Fruit fly (Drosophila melanogaster) whole organism, embryonic: ENCODE measurements around the gene mld.
A peak's percentile ranks its signal among the peaks of the same experiment; 100 is the strongest.

Experiments used
- Bdp1 ChIP-seq: fragments of 200-800 bp; sonication (Bioruptor generic); optimal IDR thresholded peaks from 3 replicates; lab custom pipeline; 2016; ENCODE audit warnings: missing biosample characterization, missing genetic modification characterization
- CG10147 ChIP-seq: fragments of 200-800 bp; sonication (Bioruptor generic); optimal IDR thresholded peaks from 2 replicates; lab custom pipeline; 2019; ENCODE audit warnings: missing biosample characterization, mild to moderate bottlenecking, missing genetic modification characterization, moderate library complexity
- CG11695 ChIP-seq: fragments of 200-800 bp; sonication (Bioruptor generic); IDR thresholded peaks from 3 replicates; pipeline ENCODE4 v1.3.6; 2022; ENCODE audit warnings: missing biosample characterization, missing genetic modification characterization
- CG12219 ChIP-seq: fragments of 200-800 bp; sonication (Bioruptor generic); optimal IDR thresholded peaks from 3 replicates; lab custom pipeline; 2018; ENCODE audit warnings: missing biosample characterization, mild to moderate bottlenecking, missing genetic modification characterization
- CG12659 ChIP-seq: fragments of 200-800 bp; sonication (Bioruptor generic); optimal IDR thresholded peaks from 3 replicates; lab custom pipeline; 2017; ENCODE audit warnings: mild to moderate bottlenecking, missing biosample characterization, missing genetic modification reagents, missing genetic modification characterization
- CG13894 ChIP-seq: fragments of 200-800 bp; sonication (Bioruptor generic); optimal IDR thresholded peaks from 3 replicates; lab custom pipeline; 2018; ENCODE audit warnings: missing biosample characterization, mild to moderate bottlenecking, missing genetic modification characterization, moderate library complexity
- CG14050 ChIP-seq: fragments of 200-800 bp; sonication (Bioruptor generic); IDR thresholded peaks from 3 replicates; pipeline ENCODE4 v1.3.6; 2022; ENCODE audit warnings: missing biosample characterization, missing genetic modification characterization
- CG15073 ChIP-seq: fragments of 200-800 bp; sonication (Bioruptor generic); optimal IDR thresholded peaks from 2 replicates; lab custom pipeline; 2016; ENCODE audit warnings: missing biosample characterization, missing genetic modification characterization
- CG17186 ChIP-seq: fragments of 200-800 bp; sonication (Bioruptor generic); optimal IDR thresholded peaks from 3 replicates; lab custom pipeline; 2017; ENCODE audit warnings: missing biosample characterization, missing genetic modification reagents, missing genetic modification characterization
- CG18262 ChIP-seq: fragments of 200-800 bp; optimal IDR thresholded peaks from 3 replicates; lab custom pipeline; 2019; ENCODE audit warnings: missing biosample characterization, mild to moderate bottlenecking, missing genetic modification characterization, moderate library complexity
- CG2129 ChIP-seq: fragments of 200-800 bp; sonication (Bioruptor generic); IDR thresholded peaks from 2 replicates; pipeline ENCODE4 v1.3.6; 2022; ENCODE audit warnings: missing biosample characterization, missing genetic modification characterization; ENCODE audit not compliant: partially characterized antibody
- CG2199 ChIP-seq: fragments of 200-800 bp; sonication (Bioruptor generic); IDR thresholded peaks from 3 replicates; pipeline ENCODE4 v1.3.6; 2022; ENCODE audit warnings: missing biosample characterization, missing genetic modification characterization
- CG2712 ChIP-seq: fragments of 200-800 bp; optimal IDR thresholded peaks from 3 replicates; lab custom pipeline; 2019; ENCODE audit warnings: missing biosample characterization, mild to moderate bottlenecking, missing genetic modification characterization, moderate library complexity
- CG2889 ChIP-seq: fragments of 200-800 bp; sonication (Bioruptor generic); IDR thresholded peaks from 3 replicates; pipeline ENCODE4 v1.3.6; 2022; ENCODE audit warnings: missing biosample characterization, missing genetic modification characterization
- CG30431 ChIP-seq: fragments of 200-800 bp; sonication (Bioruptor generic); optimal IDR thresholded peaks from 2 replicates; lab custom pipeline; 2017; ENCODE audit warnings: missing biosample characterization, missing genetic modification characterization
- CG33213 ChIP-seq: fragments of 200-800 bp; sonication (Bioruptor generic); optimal IDR thresholded peaks from 3 replicates; lab custom pipeline; 2016; ENCODE audit warnings: missing biosample characterization, missing genetic modification characterization
- CG3838 ChIP-seq: fragments of 200-800 bp; sonication (Bioruptor generic); optimal IDR thresholded peaks from 3 replicates; lab custom pipeline; 2016; ENCODE audit warnings: missing biosample characterization, missing genetic modification characterization
- CG4854 ChIP-seq: fragments of 200-800 bp; sonication (Bioruptor generic); optimal IDR thresholded peaks from 2 replicates; lab custom pipeline; 2016; ENCODE audit warnings: missing biosample characterization, missing genetic modification characterization, inconsistent platforms
- CG6175 ChIP-seq: fragments of 200-800 bp; sonication (Bioruptor generic); IDR thresholded peaks from 3 replicates; pipeline ENCODE4 v1.3.6; 2022; ENCODE audit warnings: missing biosample characterization, missing genetic modification characterization
- CG8478 ChIP-seq: fragments of >200 bp; optimal IDR thresholded peaks from 2 replicates; lab custom pipeline; 2018
- CG9609 ChIP-seq: fragments of 200-800 bp; sonication (Bioruptor generic); optimal IDR thresholded peaks from 3 replicates; lab custom pipeline; 2016; ENCODE audit warnings: missing biosample characterization, missing genetic modification characterization
- CrebB ChIP-seq: fragments of 200-800 bp; sonication (Bioruptor generic); optimal IDR thresholded peaks from 3 replicates; lab custom pipeline; 2018; ENCODE audit warnings: missing biosample characterization, mild to moderate bottlenecking, missing genetic modification characterization
- Dbx ChIP-seq: fragments of 200-800 bp; sonication (Bioruptor generic); IDR thresholded peaks from 3 replicates; pipeline ENCODE4 v1.3.6; 2022; ENCODE audit warnings: missing biosample characterization, missing genetic modification characterization
- Deaf1 ChIP-seq: fragments of 200-800 bp; optimal IDR thresholded peaks from 3 replicates; lab custom pipeline; 2019; ENCODE audit warnings: missing biosample characterization, mild to moderate bottlenecking, missing genetic modification characterization, moderate library complexity
- Dek ChIP-seq: fragments of 200-800 bp; sonication (Bioruptor generic); optimal IDR thresholded peaks from 3 replicates; lab custom pipeline; 2019; ENCODE audit warnings: missing biosample characterization, mild to moderate bottlenecking, missing genetic modification characterization, moderate library complexity
- E2f1 ChIP-seq: fragments of 200-800 bp; sonication (Bioruptor generic); IDR thresholded peaks from 2 replicates; pipeline ENCODE4 v1.3.6; 2022; ENCODE audit warnings: missing biosample characterization, missing genetic modification characterization
- Fer3 ChIP-seq: fragments of 200-800 bp; sonication (Bioruptor generic); optimal IDR thresholded peaks from 2 replicates; lab custom pipeline; 2018; ENCODE audit warnings: missing biosample characterization, mild to moderate bottlenecking, missing genetic modification characterization, moderate library complexity
- GATAe ChIP-seq: fragments of 200-800 bp; sonication (Bioruptor generic); conservative IDR thresholded peaks from 2 replicates; pipeline ENCODE4 v1.3.6; 2022; ENCODE audit warnings: missing biosample characterization, missing genetic modification characterization
- HLH3B ChIP-seq: fragments of 200-800 bp; sonication (Bioruptor generic); IDR thresholded peaks from 2 replicates; pipeline ENCODE4 v1.3.6; 2022; ENCODE audit warnings: missing biosample characterization, missing genetic modification characterization
- HLH4C ChIP-seq: fragments of 200-800 bp; sonication (Bioruptor generic); IDR thresholded peaks from 3 replicates; pipeline ENCODE4 v1.3.6; 2022; ENCODE audit warnings: missing biosample characterization, missing genetic modification characterization; ENCODE audit not compliant: partially characterized antibody
- Hey ChIP-seq: fragments of 200-800 bp; sonication (Bioruptor generic); optimal IDR thresholded peaks from 3 replicates; lab custom pipeline; 2018; ENCODE audit warnings: missing biosample characterization, mild to moderate bottlenecking, missing genetic modification characterization
- Hmx ChIP-seq: fragments of 200-800 bp; sonication (Bioruptor generic); optimal IDR thresholded peaks from 2 replicates; lab custom pipeline; 2016; ENCODE audit warnings: missing biosample characterization, missing genetic modification characterization
- NK7.1 ChIP-seq: fragments of 200-800 bp; sonication (Bioruptor generic); optimal IDR thresholded peaks from 3 replicates; lab custom pipeline; 2016; ENCODE audit warnings: missing biosample characterization, missing genetic modification characterization
- Oaz ChIP-seq: fragments of 200-800 bp; sonication (Bioruptor generic); IDR thresholded peaks from 2 replicates; pipeline ENCODE4 v1.3.6; 2022; ENCODE audit warnings: missing biosample characterization, missing genetic modification characterization
- Pdp1 ChIP-seq, 2 experiments: fragments of 200-800 bp; sonication (Bioruptor generic); optimal IDR thresholded peaks; 3 replicates each; lab custom pipeline; 2016; ENCODE audit warnings: missing biosample characterization in 2 of 2, missing genetic modification characterization in 2 of 2, mild to moderate bottlenecking in 1 of 2, moderate library complexity in 1 of 2
- Sry-δ ChIP-seq: fragments of 200-800 bp; sonication (Bioruptor generic); optimal IDR thresholded peaks from 2 replicates; lab custom pipeline; 2016; ENCODE audit warnings: missing biosample characterization, missing genetic modification characterization
- Usf ChIP-seq: fragments of 200-800 bp; sonication (Bioruptor generic); optimal IDR thresholded peaks from 2 replicates; lab custom pipeline; 2017; ENCODE audit warnings: missing genotype, missing biosample characterization, missing genetic modification characterization
- cas ChIP-seq: fragments of 200-800 bp; sonication (Bioruptor generic); IDR thresholded peaks from 2 replicates; pipeline ENCODE4 v1.3.6; 2022; ENCODE audit warnings: missing biosample characterization, missing genetic modification characterization
- chinmo ChIP-seq: fragments of 200-800 bp; sonication (Bioruptor generic); IDR thresholded peaks from 4 replicates; pipeline ENCODE4 v1.3.6; 2022; ENCODE audit warnings: missing biosample characterization, missing genetic modification characterization; ENCODE audit not compliant: partially characterized antibody
- chn ChIP-seq: fragments of 200-800 bp; sonication (Bioruptor generic); optimal IDR thresholded peaks from 2 replicates; lab custom pipeline; 2016; ENCODE audit warnings: missing biosample characterization, missing genetic modification characterization
- crc ChIP-seq: fragments of 200-800 bp; sonication (Bioruptor generic); optimal IDR thresholded peaks from 2 replicates; lab custom pipeline; 2016; ENCODE audit warnings: missing biosample characterization, missing genetic modification characterization
- crp ChIP-seq, 2 experiments: fragments of 200-800 bp; sonication (Bioruptor generic); optimal IDR thresholded peaks; 2 replicates in 1 of 2; 3 replicates in 1 of 2; lab custom pipeline; 2017; ENCODE audit warnings: missing biosample characterization in 2 of 2, missing genetic modification characterization in 2 of 2, mild to moderate bottlenecking in 1 of 2, moderate library complexity in 1 of 2
- gcm ChIP-seq: fragments of 200-800 bp; sonication (Bioruptor generic); optimal IDR thresholded peaks from 2 replicates; lab custom pipeline; 2019; ENCODE audit warnings: missing biosample characterization, mild to moderate bottlenecking, missing genetic modification characterization, moderate library complexity
- h ChIP-seq: fragments of >200 bp; optimal IDR thresholded peaks from 2 replicates; lab custom pipeline; 2017
- hbn ChIP-seq: fragments of 200-800 bp; sonication (Bioruptor generic); IDR thresholded peaks from 2 replicates; pipeline ENCODE4 v1.3.6; 2022; ENCODE audit warnings: missing biosample characterization, missing genetic modification characterization; ENCODE audit not compliant: partially characterized antibody
- jumu ChIP-seq: fragments of 200-800 bp; sonication (Bioruptor generic); optimal IDR thresholded peaks from 3 replicates; lab custom pipeline; 2016; ENCODE audit warnings: missing biosample characterization, missing genetic modification characterization
- lbe ChIP-seq: fragments of 200-800 bp; sonication (Bioruptor generic); optimal IDR thresholded peaks from 2 replicates; lab custom pipeline; 2016; ENCODE audit warnings: missing biosample characterization, mild to moderate bottlenecking, missing genetic modification characterization
- otp ChIP-seq: fragments of 200-800 bp; sonication (Bioruptor generic); IDR thresholded peaks from 3 replicates; pipeline ENCODE4, ENCODE4 v1.3.6; 2022; ENCODE audit warnings: missing biosample characterization, missing genetic modification characterization
- pfk ChIP-seq: fragments of 200-800 bp; sonication (Bioruptor generic); optimal IDR thresholded peaks from 2 replicates; lab custom pipeline; 2018; ENCODE audit warnings: missing biosample characterization, mild to moderate bottlenecking, missing genetic modification characterization, moderate library complexity
- salm ChIP-seq: fragments of 200-800 bp; sonication (Bioruptor generic); optimal IDR thresholded peaks from 2 replicates; lab custom pipeline; 2018; ENCODE audit warnings: missing biosample characterization, mild to moderate bottlenecking, missing genetic modification characterization
- slou ChIP-seq: fragments of 200-800 bp; sonication (Bioruptor generic); optimal IDR thresholded peaks from 3 replicates; lab custom pipeline; 2016; ENCODE audit warnings: missing biosample characterization, missing genetic modification characterization

mld gene

dm6 chr3R:24572540-24573043 lies 12.9 kb upstream of the mld start (continued):
- peak; percentile 98 for TF ChIP-seq CG14050 (GFP tag; lab: Robert Waterston, UW)
- peak; percentile 98 for TF ChIP-seq lbe (GFP tag; lab: Kevin White, UChicago)
- TF ChIP-seq Hmx (GFP tag; lab: Kevin White, UChicago): peak; percentile 92
- TF ChIP-seq Hey (tag; lab: Kevin White, UChicago): peak; percentile 69
- TF ChIP-seq CG33213 (GFP tag; lab: Kevin White, UChicago): peak; percentile 95
- TF ChIP-seq HLH4C (GFP tag; lab: Robert Waterston, UW): no peak
- peak; percentile 99 for TF ChIP-seq CG12659
- peak; percentile 72 for TF ChIP-seq pfk (GFP tag; lab: Kevin White, UChicago)
- peak; percentile 95 for TF ChIP-seq GATAe (GFP tag; lab: Robert Waterston, UW)
- peak; percentile 96 for TF ChIP-seq CG3838 (GFP tag; lab: Kevin White, UChicago)
- peak; percentile 99 for TF ChIP-seq Dbx (GFP tag; lab: Robert Waterston, UW)
- peak in 1 of 2 experiments; percentile 77 for TF ChIP-seq crp (GFP tag; optimal IDR thresholded peaks at IDR 0.05; lab: Kevin White, UChicago)
- TF ChIP-seq Fer3 (tag; lab: Kevin White, UChicago): peak; percentile 98
- peak; percentile 97 for TF ChIP-seq CG2712
- peak; percentile 95 for TF ChIP-seq CG2889 (GFP tag; lab: Robert Waterston, UW)
- TF ChIP-seq Oaz (GFP tag; lab: Robert Waterston, UW): peak; percentile 97
- TF ChIP-seq gcm: peak; percentile 97
- TF ChIP-seq CG13894 (tag; lab: Kevin White, UChicago): peak; percentile 99
- peak; percentile 92 for TF ChIP-seq jumu (GFP tag; lab: Kevin White, UChicago)
- TF ChIP-seq CG10147 (GFP tag; lab: Kevin White, UChicago): peak; percentile 95
- peak; percentile 89 for TF ChIP-seq slou (GFP tag; lab: Kevin White, UChicago)
- TF ChIP-seq h (lab: Kevin White, UChicago): no peak
- peak; percentile 98 for TF ChIP-seq E2f1
- TF ChIP-seq chn: peak; percentile 95
- peak; percentile 90 for TF ChIP-seq NK7.1 (GFP tag; lab: Kevin White, UChicago)
- no peak for TF ChIP-seq hbn (GFP tag; lab: Robert Waterston, UW)
- peak; percentile 96 for TF ChIP-seq CG4854 (GFP tag; lab: Kevin White, UChicago)
- TF ChIP-seq CG12219 (GFP tag; lab: Kevin White, UChicago): peak; percentile 96
- TF ChIP-seq CG15073 (GFP tag; lab: Kevin White, UChicago): peak; percentile 84
- no peak for TF ChIP-seq CG2129 (GFP tag; lab: Robert Waterston, UW)
- no peak for TF ChIP-seq CG8478
- peak; percentile 95 to 97 for TF ChIP-seq Pdp1 (GFP tag; optimal IDR thresholded peaks at IDR 0.05; lab: Kevin White, UChicago)
- TF ChIP-seq HLH3B (GFP tag; lab: Robert Waterston, UW): peak; percentile 99
- TF ChIP-seq CG2199: peak; percentile 98
- TF ChIP-seq CrebB (tag; lab: Kevin White, UChicago): peak; percentile 97
- peak; percentile 99 for TF ChIP-seq CG6175 (GFP tag; lab: Robert Waterston, UW)
- peak; percentile 60 for TF ChIP-seq CG17186
- peak; percentile 99 for TF ChIP-seq otp (GFP tag; lab: Robert Waterston, UW)
- TF ChIP-seq Dek (tag; lab: Kevin White, UChicago): peak; percentile 99
- peak; percentile 60 for TF ChIP-seq Sry-δ (GFP tag; lab: Kevin White, UChicago)
- peak; percentile 83 for TF ChIP-seq Usf (GFP tag; lab: Kevin White, UChicago)
- peak; percentile 83 for TF ChIP-seq CG30431 (GFP tag; lab: Kevin White, UChicago)
- TF ChIP-seq CG9609 (GFP tag; lab: Kevin White, UChicago): peak; percentile 92
- peak; percentile 94 for TF ChIP-seq salm (tag; lab: Kevin White, UChicago)
- TF ChIP-seq Deaf1: peak; percentile 87
- TF ChIP-seq cas (GFP tag; lab: Robert Waterston, UW): peak; percentile 96
- peak; percentile 91 for TF ChIP-seq Bdp1 (GFP tag; lab: Kevin White, UChicago)
- peak; percentile 92 for TF ChIP-seq crc (GFP tag; lab: Kevin White, UChicago)
- peak; percentile 97 for TF ChIP-seq CG18262 (tag; lab: Kevin White, UChicago)
- TF ChIP-seq CG11695 (GFP tag; lab: Robert Waterston, UW): peak; percentile 98
- peak; percentile 74; the same call in 2 of the 4 replicates for TF ChIP-seq chinmo
